Worm (Caenorhabditis elegans) whole organism, early embryonic: ENCODE measurements around the gene C35C5.10.

Source experiments
- B0310.2 ChIP-seq: sonication (generic microtip); optimal IDR thresholded peaks from 2 replicates; lab custom pipeline; 2016; ENCODE audit warnings: mild to moderate bottlenecking, missing genetic modification characterization, missing compliant biosample characterization
- aly-1 ChIP-seq: sonication (generic microtip); optimal IDR thresholded peaks from 2 replicates; lab custom pipeline; 2016; ENCODE audit warnings: missing genetic modification characterization, missing compliant biosample characterization
- ama-1 ChIP-seq: fragments of 150-350 bp; optimal IDR thresholded peaks from 2 replicates; lab custom pipeline; 2014
- ceh-36 ChIP-seq: sonication (generic microtip); optimal IDR thresholded peaks from 2 replicates; lab custom pipeline; 2016; ENCODE audit warnings: missing genetic modification characterization, inconsistent platforms, missing compliant biosample characterization
- ets-7 ChIP-seq: sonication (generic microtip); optimal IDR thresholded peaks from 2 replicates; lab custom pipeline; 2016; ENCODE audit warnings: missing genotype, missing genetic modification characterization, missing compliant biosample characterization
- hmbx-1 ChIP-seq: sonication (generic microtip); optimal IDR thresholded peaks from 2 replicates; lab custom pipeline; 2016; ENCODE audit warnings: mild to moderate bottlenecking, missing genetic modification characterization, missing compliant biosample characterization
- hmg-4 ChIP-seq: fragments of 200-800 bp; sonication (Bioruptor generic); optimal IDR thresholded peaks from 2 replicates; lab custom pipeline; 2018; ENCODE audit warnings: mild to moderate bottlenecking, missing genetic modification characterization, missing compliant biosample characterization
- pes-1 ChIP-seq: fragments of 200-800 bp; sonication (Bioruptor generic); IDR thresholded peaks from 2 replicates; pipeline ENCODE4 v1.3.6; 2022; ENCODE audit warnings: missing genetic modification reagents, missing genetic modification characterization, missing compliant biosample characterization
- scrt-1 ChIP-seq: fragments of 200-800 bp; sonication (Bioruptor generic); IDR thresholded peaks from 2 replicates; pipeline ENCODE4 v1.3.6; 2022; ENCODE audit warnings: missing genetic modification characterization, missing compliant biosample characterization
- sea-1 ChIP-seq: fragments of 200-800 bp; sonication (Bioruptor generic); conservative IDR thresholded peaks from 2 replicates; pipeline ENCODE4 v1.3.6; 2022; ENCODE audit warnings: missing genetic modification characterization, missing compliant biosample characterization
- tbx-37 ChIP-seq: fragments of 200-800 bp; sonication (Bioruptor generic); conservative IDR thresholded peaks from 2 replicates; pipeline ENCODE4 v1.3.6; 2022; ENCODE audit warnings: missing genetic modification reagents, missing genetic modification characterization, missing compliant biosample characterization

DNA sequence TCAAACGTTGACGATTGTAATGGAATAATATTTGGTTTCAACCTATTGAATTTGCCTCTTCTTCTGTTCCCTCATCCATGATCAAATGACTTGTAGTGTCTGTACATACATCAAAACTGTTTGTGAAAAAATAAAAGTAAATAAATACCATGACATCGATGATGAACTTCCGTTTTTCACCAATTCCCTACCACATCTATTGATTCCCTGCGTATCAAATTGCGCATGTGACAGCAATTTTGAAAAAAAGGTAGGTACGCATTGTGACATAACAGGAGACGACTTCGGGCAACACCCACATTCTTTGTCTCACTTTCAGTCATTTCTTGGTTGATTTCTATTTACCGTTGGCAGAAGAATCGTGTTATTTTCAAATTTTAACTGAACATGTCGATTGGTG lies 19.6 kb upstream of the C35C5.10 start, which contains the start of gene C35C5.9:
- TF ChIP-seq aly-1 = no peak
- TF ChIP-seq hmg-4 = no peak
- no peak for TF ChIP-seq ceh-36 (tag; lab: Kevin White, UChicago)
- TF ChIP-seq ama-1 = no peak
- no peak for TF ChIP-seq tbx-37 (GFP tag; lab: Robert Waterston, UW)
- no peak for TF ChIP-seq B0310.2
- TF ChIP-seq ets-7 (tag; lab: Kevin White, UChicago) = no peak
- no peak for TF ChIP-seq sea-1 (GFP tag; lab: Robert Waterston, UW)
- TF ChIP-seq hmbx-1 (tag; lab: Kevin White, UChicago) = no peak
- TF ChIP-seq scrt-1 = no peak
- no peak for TF ChIP-seq pes-1
